Worm (Caenorhabditis elegans) whole organism, L1 larva: ENCODE data around the gene C01G10.5.
A peak's percentile ranks its signal among the peaks of the same experiment; 100 is the strongest.

Experiments
- C04F5.9 ChIP-seq: sonication (generic microtip); optimal IDR thresholded peaks from 2 replicates; lab custom pipeline; 2016; ENCODE audit warnings: missing genetic modification characterization, missing compliant biosample characterization
- C16A3.4 ChIP-seq: fragments of 150-350 bp; optimal IDR thresholded peaks from 2 replicates; lab custom pipeline; 2014; ENCODE audit warnings: missing biosample characterization, missing genetic modification characterization
- C34B4.2 ChIP-seq: sonication (generic microtip); optimal IDR thresholded peaks from 2 replicates; lab custom pipeline; 2017; ENCODE audit warnings: mild to moderate bottlenecking, missing genetic modification characterization, missing compliant biosample characterization
- F16B12.6 ChIP-seq: fragments of 150-350 bp; optimal IDR thresholded peaks from 2 replicates; lab custom pipeline; 2014; ENCODE audit warnings: missing biosample characterization, missing genetic modification characterization
- Y116A8C.19 ChIP-seq: sonication (generic microtip); optimal IDR thresholded peaks from 2 replicates; lab custom pipeline; 2016; ENCODE audit warnings: missing compliant biosample characterization, missing genetic modification characterization, borderline replicate concordance
- aha-1 ChIP-seq: fragments of 150-350 bp; optimal IDR thresholded peaks from 2 replicates; lab custom pipeline; 2014; ENCODE audit warnings: missing biosample characterization, missing genetic modification characterization
- ama-1 ChIP-seq: fragments of 150-350 bp; optimal IDR thresholded peaks from 2 replicates; lab custom pipeline; 2014
- blmp-1 ChIP-seq: fragments of 150-350 bp; optimal IDR thresholded peaks from 2 replicates; lab custom pipeline; 2014; ENCODE audit warnings: missing biosample characterization, missing genetic modification characterization
- ceh-82 ChIP-seq, 3 experiments: fragments of 150-350 bp in 1 of 3; sonication (generic microtip) in 2 of 3; optimal IDR thresholded peaks; 2 replicates each; lab custom pipeline; 2014 to 2017; ENCODE audit warnings: missing biosample characterization in 3 of 3, missing genetic modification characterization in 3 of 3
- ceh-88 ChIP-seq: fragments of 200-800 bp; sonication (Bioruptor generic); IDR thresholded peaks from 2 replicates; pipeline ENCODE4 v1.3.6; 2022; ENCODE audit warnings: missing genetic modification characterization, missing compliant biosample characterization
- ces-1 ChIP-seq: fragments of 150-350 bp; optimal IDR thresholded peaks from 2 replicates; lab custom pipeline; 2014; ENCODE audit warnings: missing biosample characterization, missing genetic modification reagents, missing genetic modification characterization
- dpl-1 ChIP-seq, 3 experiments: fragments of 150-350 bp in 2 of 3; sonication (generic microtip) in 1 of 3; optimal IDR thresholded peaks; 2 replicates each; lab custom pipeline; 2014 to 2017; ENCODE audit warnings: missing biosample characterization in 3 of 3, missing genetic modification characterization in 3 of 3, missing genetic modification reagents in 3 of 3
- efl-1 ChIP-seq, 4 experiments: fragments of 150-350 bp; optimal IDR thresholded peaks in 3 of 4; peaks in 1 of 4; 1 replicate in 1 of 4; 2 replicates in 3 of 4; lab custom pipeline; 2014; ENCODE audit warnings: missing biosample characterization in 2 of 4, missing genetic modification characterization in 2 of 4, missing genetic modification reagents in 2 of 4
- egl-27 ChIP-seq, 2 experiments: fragments of 150-350 bp in 1 of 2; sonication (generic microtip); optimal IDR thresholded peaks; 3 replicates each; lab custom pipeline; 2017 to 2018; ENCODE audit warnings: missing biosample characterization in 2 of 2, missing genetic modification characterization in 2 of 2, missing genetic modification reagents in 2 of 2
- elt-2 ChIP-seq: sonication (generic microtip); optimal IDR thresholded peaks from 2 replicates; lab custom pipeline; 2016; ENCODE audit warnings: missing genetic modification characterization, mild to moderate bottlenecking, inconsistent platforms, missing compliant biosample characterization, missing genetic modification reagents
- ets-5 ChIP-seq: fragments of 200-800 bp; sonication (Bioruptor generic); IDR thresholded peaks from 2 replicates; pipeline ENCODE4 v1.3.6; 2022; ENCODE audit warnings: missing genetic modification characterization, missing compliant biosample characterization
- fkh-4 ChIP-seq: sonication (generic microtip); optimal IDR thresholded peaks from 2 replicates; lab custom pipeline; 2016; ENCODE audit warnings: missing compliant biosample characterization, missing genetic modification characterization, borderline replicate concordance
- fkh-8 ChIP-seq: sonication (generic microtip); optimal IDR thresholded peaks from 2 replicates; lab custom pipeline; 2016; ENCODE audit warnings: mild to moderate bottlenecking, missing genetic modification characterization, missing compliant biosample characterization
- grh-1 ChIP-seq: fragments of 200-800 bp; sonication (Bioruptor generic); IDR thresholded peaks from 2 replicates; pipeline ENCODE4 v1.3.6; 2022; ENCODE audit warnings: missing genetic modification reagents, missing genetic modification characterization, missing compliant biosample characterization
- hlh-17 ChIP-seq: fragments of 200-800 bp; sonication (Bioruptor generic); optimal IDR thresholded peaks from 2 replicates; lab custom pipeline; 2018; ENCODE audit warnings: missing genetic modification characterization, mild to moderate bottlenecking, missing compliant biosample characterization, moderate library complexity, borderline replicate concordance
- hlh-4 ChIP-seq: sonication (generic microtip); optimal IDR thresholded peaks from 2 replicates; lab custom pipeline; 2016; ENCODE audit warnings: mild to moderate bottlenecking, missing genetic modification characterization, missing compliant biosample characterization
- irx-1 ChIP-seq: sonication (generic microtip); optimal IDR thresholded peaks from 2 replicates; lab custom pipeline; 2016; ENCODE audit warnings: missing genetic modification characterization, missing compliant biosample characterization
- jun-1 ChIP-seq: fragments of 150-350 bp; optimal IDR thresholded peaks from 2 replicates; lab custom pipeline; 2014; ENCODE audit warnings: missing biosample characterization, missing genetic modification reagents, missing genetic modification characterization
- lin-13 ChIP-seq: fragments of 150-350 bp; optimal IDR thresholded peaks from 2 replicates; lab custom pipeline; 2014; ENCODE audit warnings: missing biosample characterization, missing genetic modification reagents, missing genetic modification characterization
- lin-15B ChIP-seq: fragments of 150-350 bp; sonication (generic microtip); optimal IDR thresholded peaks from 3 replicates; lab custom pipeline; 2014; ENCODE audit warnings: missing biosample characterization, missing genetic modification characterization
- lin-39 ChIP-seq: fragments of 150-350 bp; optimal IDR thresholded peaks from 2 replicates; lab custom pipeline; 2014; ENCODE audit warnings: missing biosample characterization, missing genetic modification reagents, missing genetic modification characterization
- mab-9 ChIP-seq: fragments of 200-800 bp; sonication (Bioruptor generic); IDR thresholded peaks from 2 replicates; pipeline ENCODE4 v1.3.6; 2022; ENCODE audit warnings: missing genetic modification reagents, missing genetic modification characterization, missing compliant biosample characterization
- mef-2 ChIP-seq: fragments of 150-350 bp; optimal IDR thresholded peaks from 2 replicates; lab custom pipeline; 2014; ENCODE audit warnings: missing biosample characterization, missing genetic modification characterization
- mep-1 ChIP-seq: fragments of 150-350 bp; optimal IDR thresholded peaks from 2 replicates; lab custom pipeline; 2014; ENCODE audit warnings: missing biosample characterization, missing genetic modification characterization
- nhr-12 ChIP-seq: sonication (generic microtip); optimal IDR thresholded peaks from 2 replicates; lab custom pipeline; 2017; ENCODE audit warnings: missing biosample characterization, missing genetic modification characterization
- nhr-20 ChIP-seq: sonication (generic microtip); optimal IDR thresholded peaks from 2 replicates; lab custom pipeline; 2016; ENCODE audit warnings: mild to moderate bottlenecking, missing genetic modification characterization, missing compliant biosample characterization
- nhr-237 ChIP-seq: fragments of 150-350 bp; optimal IDR thresholded peaks from 2 replicates; lab custom pipeline; 2014; ENCODE audit warnings: missing biosample characterization, missing genetic modification characterization
- nhr-28 ChIP-seq: fragments of 150-350 bp; optimal IDR thresholded peaks from 2 replicates; lab custom pipeline; 2014; ENCODE audit warnings: missing biosample characterization, missing genetic modification characterization
- nhr-47 ChIP-seq: sonication (generic microtip); optimal IDR thresholded peaks from 2 replicates; lab custom pipeline; 2016; ENCODE audit warnings: mild to moderate bottlenecking, missing genetic modification characterization, moderate library complexity, missing compliant biosample characterization
- nhr-71 ChIP-seq: sonication (generic microtip); optimal IDR thresholded peaks from 2 replicates; lab custom pipeline; 2016; ENCODE audit warnings: mild to moderate bottlenecking, missing genetic modification characterization, moderate library complexity, missing compliant biosample characterization
- nhr-76 ChIP-seq: sonication (generic microtip); optimal IDR thresholded peaks from 2 replicates; lab custom pipeline; 2017; ENCODE audit warnings: missing biosample characterization, missing genetic modification characterization
- nhr-77 ChIP-seq: fragments of 150-350 bp; optimal IDR thresholded peaks from 2 replicates; lab custom pipeline; 2014; ENCODE audit warnings: missing biosample characterization, missing genetic modification characterization
- pag-3 ChIP-seq: sonication (generic microtip); optimal IDR thresholded peaks from 2 replicates; lab custom pipeline; 2017; ENCODE audit warnings: missing genetic modification characterization, mild to moderate bottlenecking, missing compliant biosample characterization, antibody characterized with exemption, borderline replicate concordance; ENCODE audit not compliant: insufficient read depth
- pqm-1 ChIP-seq: sonication (generic microtip); optimal IDR thresholded peaks from 3 replicates; lab custom pipeline; 2017; ENCODE audit warnings: missing biosample characterization, missing genetic modification characterization
- rnt-1 ChIP-seq: sonication (generic microtip); optimal IDR thresholded peaks from 2 replicates; lab custom pipeline; 2016; ENCODE audit warnings: mild to moderate bottlenecking, missing genetic modification characterization, moderate library complexity, missing compliant biosample characterization
- snu-23 ChIP-seq: sonication (generic microtip); optimal IDR thresholded peaks from 2 replicates; lab custom pipeline; 2016; ENCODE audit warnings: missing genetic modification characterization, missing compliant biosample characterization
- sox-4 ChIP-seq: sonication (generic microtip); optimal IDR thresholded peaks from 2 replicates; lab custom pipeline; 2016; ENCODE audit warnings: missing genetic modification characterization, missing compliant biosample characterization
- sptf-1 ChIP-seq: fragments of 150-350 bp; optimal IDR thresholded peaks from 2 replicates; lab custom pipeline; 2014; ENCODE audit warnings: missing biosample characterization, missing genetic modification characterization
- swsn-7 ChIP-seq: sonication (generic microtip); optimal IDR thresholded peaks from 2 replicates; lab custom pipeline; 2016; ENCODE audit warnings: missing genetic modification characterization, missing compliant biosample characterization
- tbx-2 ChIP-seq: sonication (generic microtip); optimal IDR thresholded peaks from 2 replicates; lab custom pipeline; 2016; ENCODE audit warnings: missing genetic modification characterization, missing compliant biosample characterization
- tlp-1 ChIP-seq: fragments of 150-350 bp; optimal IDR thresholded peaks from 2 replicates; lab custom pipeline; 2014; ENCODE audit warnings: missing biosample characterization, missing genetic modification characterization
- unc-130 ChIP-seq: fragments of 150-350 bp; optimal IDR thresholded peaks from 2 replicates; lab custom pipeline; 2017; ENCODE audit warnings: missing biosample characterization, missing genetic modification characterization, inconsistent platforms
- unc-30 ChIP-seq: sonication (generic microtip); optimal IDR thresholded peaks from 2 replicates; lab custom pipeline; 2017; ENCODE audit warnings: missing biosample characterization, missing genetic modification characterization
- unc-86 ChIP-seq: sonication (generic microtip); optimal IDR thresholded peaks from 2 replicates; lab custom pipeline; 2016; ENCODE audit warnings: missing genetic modification characterization, missing compliant biosample characterization
- unc-98 ChIP-seq: fragments of 200-800 bp; sonication (Bioruptor generic); IDR thresholded peaks from 2 replicates; pipeline ENCODE4 v1.3.6; 2022; ENCODE audit warnings: missing genetic modification characterization, missing compliant biosample characterization
- vab-15 ChIP-seq: sonication (generic microtip); optimal IDR thresholded peaks from 2 replicates; lab custom pipeline; 2017; ENCODE audit warnings: missing genotype, mild to moderate bottlenecking, missing genetic modification characterization, missing compliant biosample characterization
- xbp-1 ChIP-seq: sonication (generic microtip); optimal IDR thresholded peaks from 2 replicates; lab custom pipeline; 2016; ENCODE audit warnings: missing genetic modification characterization, missing compliant biosample characterization
- zip-4 ChIP-seq: fragments of 200-800 bp; sonication (Bioruptor generic); optimal IDR thresholded peaks from 2 replicates; lab custom pipeline; 2018; ENCODE audit warnings: mild to moderate bottlenecking, missing genetic modification characterization, moderate library complexity, missing compliant biosample characterization
- ztf-4 ChIP-seq: fragments of 150-350 bp; optimal IDR thresholded peaks from 2 replicates; lab custom pipeline; 2014; ENCODE audit warnings: missing biosample characterization, missing genetic modification characterization

The C01G10.5 gene

DNA sequence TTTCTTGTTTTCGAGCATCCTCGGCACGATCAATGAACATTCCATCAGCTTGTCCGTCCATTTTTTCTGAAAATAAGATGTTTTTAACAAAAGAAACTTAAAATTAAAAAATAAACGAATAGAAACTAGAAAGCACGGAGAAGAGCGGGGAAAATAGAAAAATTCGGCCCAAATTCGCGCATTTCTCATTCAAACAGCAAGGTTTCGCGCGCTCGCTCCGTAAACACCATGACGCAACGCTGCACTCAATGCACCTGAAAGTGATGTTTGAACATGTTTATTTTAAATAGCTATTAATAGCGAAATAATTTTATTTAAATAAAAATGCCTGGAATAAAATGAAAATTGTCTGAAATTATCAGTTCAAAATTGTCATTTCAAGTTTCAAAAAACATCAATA, 29.8 kb downstream of the C01G10.5 start, which contains the start of the genes mcm-3 and C25D7.15 (continued):
- no peak for TF ChIP-seq ceh-82 (tag; optimal IDR thresholded peaks at IDR 0.05; lab: Kevin White, UChicago)
- TF ChIP-seq pag-3 (tag; lab: Kevin White, UChicago): no peak
- TF ChIP-seq snu-23 (GFP tag; lab: Kevin White, UChicago): peak; percentile 49
- peak; percentile 33 for TF ChIP-seq blmp-1 (tag; lab: Kevin White, UChicago)
- no peak for TF ChIP-seq hlh-4
- TF ChIP-seq C16A3.4: peak; percentile 34
- no peak for TF ChIP-seq sptf-1 (tag; lab: Kevin White, UChicago)
- TF ChIP-seq nhr-237 (tag; lab: Kevin White, UChicago): no peak
- TF ChIP-seq mep-1: peak; percentile 49
- TF ChIP-seq grh-1: no peak
- no peak for TF ChIP-seq unc-98 (GFP tag; lab: Robert Waterston, UW)
- no peak for TF ChIP-seq nhr-76 (tag; lab: Kevin White, UChicago)
- peak; percentile 26 for TF ChIP-seq swsn-7
- TF ChIP-seq irx-1 (tag; lab: Kevin White, UChicago): no peak
- no peak for TF ChIP-seq sox-4
- TF ChIP-seq ces-1 (GFP tag; lab: Kevin White, UChicago): no peak
- no peak for TF ChIP-seq unc-30 (tag; lab: Kevin White, UChicago)
- no peak for TF ChIP-seq C34B4.2 (tag; lab: Kevin White, UChicago)
- TF ChIP-seq unc-86 (tag; lab: Kevin White, UChicago): no peak
- peak; percentile 67 for TF ChIP-seq unc-130 (tag; lab: Kevin White, UChicago)
- no peak for TF ChIP-seq jun-1
- no peak for TF ChIP-seq vab-15 (tag; lab: Kevin White, UChicago)
- no peak for TF ChIP-seq zip-4 (GFP tag; lab: Kevin White, UChicago)
- peak; percentile 25 for TF ChIP-seq nhr-47
- TF ChIP-seq dpl-1 (GFP tag; optimal IDR thresholded peaks at IDR 0.05; lab: Kevin White, UChicago): peak; percentile 82 to 89 (median 85)
- peak; percentile 6 for TF ChIP-seq tbx-2 (tag; lab: Kevin White, UChicago)
- no peak for TF ChIP-seq lin-13 (GFP tag; lab: Kevin White, UChicago)
- TF ChIP-seq efl-1 (optimal IDR thresholded peaks at IDR 0.05; lab: Kevin White, UChicago): peak; percentile 67 to 87
- peak; percentile 88 to 98 for TF ChIP-seq efl-1 (GFP tag; optimal IDR thresholded peaks at IDR 0.05 in 1 of 2; lab: Kevin White, UChicago)
- no peak for TF ChIP-seq hlh-17
- no peak for TF ChIP-seq tlp-1 (tag; lab: Kevin White, UChicago)
- peak; percentile 13 for TF ChIP-seq lin-15B (tag; lab: Kevin White, UChicago)
- TF ChIP-seq ets-5 (GFP tag; lab: Robert Waterston, UW): no peak
- TF ChIP-seq mab-9: no peak
- peak; percentile 31 for TF ChIP-seq rnt-1 (tag; lab: Kevin White, UChicago)
- TF ChIP-seq ama-1 (lab: Kevin White, UChicago): no peak
- no peak for TF ChIP-seq ztf-4 (tag; lab: Kevin White, UChicago)
- peak; percentile 55 for TF ChIP-seq nhr-71
- no peak for TF ChIP-seq nhr-28 (tag; lab: Kevin White, UChicago)
- no peak for TF ChIP-seq fkh-4
- no peak for TF ChIP-seq lin-39
- no peak for TF ChIP-seq Y116A8C.19 (tag; lab: Kevin White, UChicago)
- TF ChIP-seq nhr-12 (tag; lab: Kevin White, UChicago): no peak
- no peak for TF ChIP-seq egl-27 (tag; optimal IDR thresholded peaks at IDR 0.05; lab: Kevin White, UChicago)
- no peak for TF ChIP-seq aha-1 (tag; lab: Kevin White, UChicago)
- TF ChIP-seq ceh-88 (GFP tag; lab: Robert Waterston, UW): no peak
- TF ChIP-seq nhr-20: peak; percentile 13
- no peak for TF ChIP-seq elt-2 (tag; lab: Kevin White, UChicago)
- no peak for TF ChIP-seq mef-2 (tag; lab: Kevin White, UChicago)
- TF ChIP-seq xbp-1 (tag; lab: Kevin White, UChicago): no peak
- TF ChIP-seq pqm-1 (tag; lab: Kevin White, UChicago): no peak
- TF ChIP-seq C04F5.9 (tag; lab: Kevin White, UChicago): no peak
- peak; percentile 88 for TF ChIP-seq F16B12.6 (tag; lab: Kevin White, UChicago)
- no peak for TF ChIP-seq fkh-8 (tag; lab: Kevin White, UChicago)
- no peak for TF ChIP-seq nhr-77 (tag; lab: Kevin White, UChicago)
